Worm (Caenorhabditis elegans): ENCODE measurements around the gene C09F5.3.

Gene C09F5.3

DNA sequence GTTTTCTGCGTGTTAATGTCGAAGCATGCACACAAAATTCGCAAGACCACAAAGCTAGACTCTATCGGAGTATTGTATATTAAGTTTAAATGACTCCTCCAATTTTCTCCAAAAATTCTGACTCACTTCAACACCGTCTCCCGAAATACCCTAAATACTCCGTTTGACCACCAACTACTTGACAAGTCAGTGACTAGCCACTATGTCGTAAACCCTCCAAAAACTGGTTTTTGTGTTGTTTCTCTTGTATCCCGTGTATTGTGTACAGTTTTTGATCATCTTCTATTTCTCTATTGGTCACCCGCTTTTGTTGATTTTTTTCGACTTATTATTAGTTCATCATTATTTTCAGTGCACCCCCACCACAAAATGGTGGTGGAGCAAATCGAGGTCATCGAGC, 6.7 kb downstream of the C09F5.3 start, which contains the start of gene C09F5.1:
TSS of gene C09F5.1 (plus strand) at position 353 of the 400 bp plus-strand sequence.
- TF ChIP-seq pqm-1 (tag; optimal IDR thresholded peaks at IDR 0.05) (no peak), nhr-28 (tag; optimal IDR thresholded peaks at IDR 0.05) (peak; percentile 50)

DNA sequence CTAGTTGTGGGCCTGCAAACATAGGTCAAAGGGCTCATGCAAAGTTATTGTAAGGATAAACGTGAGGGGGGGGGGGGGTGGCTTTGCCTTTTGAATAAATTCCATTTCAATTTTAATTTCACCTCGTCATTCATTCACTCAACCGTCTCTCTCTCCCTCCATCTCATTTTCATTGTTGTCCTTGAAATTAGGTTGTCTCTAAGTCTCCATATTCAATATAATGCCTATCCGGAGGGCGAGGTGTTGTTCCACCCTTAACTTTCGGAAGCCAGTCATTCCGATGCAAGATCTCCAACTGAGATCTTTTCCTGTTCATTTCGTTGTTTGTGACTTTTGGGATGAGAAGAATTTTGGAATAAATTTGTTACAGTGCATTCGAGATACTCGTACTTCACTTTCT, 7.8 kb downstream of the C09F5.3 start:
- TF ChIP-seq nhr-25 (tag; optimal IDR thresholded peaks at IDR 0.05; ENCODE audit: borderline replicate concordance, insufficient read depth) (peak; percentile 23), daf-8 (GFP tag; IDR thresholded peaks at IDR 0.05) (no peak), nhr-111 (GFP tag; optimal IDR thresholded peaks at IDR 0.05) (no peak), Y75B8A.6 (GFP tag; IDR thresholded peaks at IDR 0.05) (no peak), nhr-6 (tag; optimal IDR thresholded peaks at IDR 0.05) (no peak), aha-1 (tag) (peak; percentile 1), rbr-2 (tag; optimal IDR thresholded peaks at IDR 0.05) (no peak), nhr-237 (tag; optimal IDR thresholded peaks at IDR 0.05) (no peak), dmd-8 (GFP tag; IDR thresholded peaks at IDR 0.05) (no peak), ama-1 (optimal IDR thresholded peaks at IDR 0.05) (no peak), unc-39 (tag; optimal IDR thresholded peaks at IDR 0.05) (no peak), egl-27 (tag; optimal IDR thresholded peaks at IDR 0.05) (no peak), mdl-1 (tag; optimal IDR thresholded peaks at IDR 0.05) (no peak), cey-2 (tag; optimal IDR thresholded peaks at IDR 0.05; ENCODE audit: borderline replicate concordance, insufficient read depth) (no peak), ceh-82 (tag; optimal IDR thresholded peaks at IDR 0.05) (no peak), spr-3 (GFP tag; optimal IDR thresholded peaks at IDR 0.05) (no peak), unc-62 (GFP tag; optimal IDR thresholded peaks at IDR 0.05 in 1 of 2) (peak in 1 of 2 experiments; percentile 76), unc-62 (tag; optimal IDR thresholded peaks at IDR 0.05) (no peak), T26A8.4 (GFP tag; IDR thresholded peaks at IDR 0.05) (no peak), snpc-4 (tag; optimal IDR thresholded peaks at IDR 0.05) (no peak), lir-3 (tag; optimal IDR thresholded peaks at IDR 0.05) (no peak)

- TF ChIP-seq F10B5.3 (tag; optimal IDR thresholded peaks at IDR 0.05) = no peak
- no peak for TF ChIP-seq cey-2 (tag; optimal IDR thresholded peaks at IDR 0.05; ENCODE audit: borderline replicate concordance, insufficient read depth)
- TF ChIP-seq unc-130 (GFP tag; optimal IDR thresholded peaks at IDR 0.05) = no peak
- no peak for TF ChIP-seq zag-1 (tag; optimal IDR thresholded peaks at IDR 0.05)
- no peak for TF ChIP-seq daf-8 (GFP tag; IDR thresholded peaks at IDR 0.05)
- TF ChIP-seq php-3 (GFP tag; IDR thresholded peaks at IDR 0.05) = no peak
- TF ChIP-seq lim-7 (GFP tag; IDR thresholded peaks at IDR 0.05) = no peak
- TF ChIP-seq Y5F2A.4 (GFP tag; optimal IDR thresholded peaks at IDR 0.05) = no peak
- no peak for TF ChIP-seq F26F4.8 (GFP tag; conservative IDR thresholded peaks at IDR 0.05)
- no peak for TF ChIP-seq nhr-28 (tag; optimal IDR thresholded peaks at IDR 0.05)
- TF ChIP-seq zip-2 (tag; optimal IDR thresholded peaks at IDR 0.05) = no peak
- no peak for TF ChIP-seq spr-3 (GFP tag; optimal IDR thresholded peaks at IDR 0.05)
These were observed 8.4 kb downstream of the C09F5.3 start for ce11 chrIII:656660-657059.

DNA sequence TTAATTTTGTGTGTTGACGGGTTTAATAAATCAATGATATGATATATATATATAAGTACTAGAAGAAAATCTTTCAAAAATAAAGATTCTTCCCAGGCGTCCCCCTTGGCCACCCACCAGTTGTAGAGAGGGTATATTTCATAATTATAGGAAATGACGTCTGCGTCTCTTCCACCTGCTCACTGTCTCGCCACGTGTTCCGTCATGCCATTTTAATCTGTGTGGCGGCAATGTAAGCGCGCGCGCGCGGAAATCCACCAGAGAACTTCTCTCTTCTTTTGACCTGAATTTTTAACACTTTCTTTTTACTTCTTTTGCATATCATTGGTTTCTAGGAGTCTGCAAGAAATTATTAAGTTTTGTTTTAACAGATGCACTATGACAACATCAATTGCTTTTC, 10.7 kb downstream of the C09F5.3 start:
- TF ChIP-seq mxl-3 (GFP tag; optimal IDR thresholded peaks at IDR 0.05) = peak; percentile 42
- no peak for TF ChIP-seq dmd-8 (GFP tag; IDR thresholded peaks at IDR 0.05)
- TF ChIP-seq ceh-28 (tag; optimal IDR thresholded peaks at IDR 0.05) = no peak
- peak; percentile 76 for TF ChIP-seq hlh-30 (tag; optimal IDR thresholded peaks at IDR 0.05; ENCODE audit: insufficient read depth)
- no peak for TF ChIP-seq nhr-10 (tag; optimal IDR thresholded peaks at IDR 0.05)
- 0 out of 2 replicates have a peak, but pooled peaks have one; percentile 46 for TF ChIP-seq madf-9 (GFP tag; conservative IDR thresholded peaks at IDR 0.05)
- TF ChIP-seq mdl-1 (tag; optimal IDR thresholded peaks at IDR 0.05) = peak in 1 of 2 experiments; percentile 21

DNA sequence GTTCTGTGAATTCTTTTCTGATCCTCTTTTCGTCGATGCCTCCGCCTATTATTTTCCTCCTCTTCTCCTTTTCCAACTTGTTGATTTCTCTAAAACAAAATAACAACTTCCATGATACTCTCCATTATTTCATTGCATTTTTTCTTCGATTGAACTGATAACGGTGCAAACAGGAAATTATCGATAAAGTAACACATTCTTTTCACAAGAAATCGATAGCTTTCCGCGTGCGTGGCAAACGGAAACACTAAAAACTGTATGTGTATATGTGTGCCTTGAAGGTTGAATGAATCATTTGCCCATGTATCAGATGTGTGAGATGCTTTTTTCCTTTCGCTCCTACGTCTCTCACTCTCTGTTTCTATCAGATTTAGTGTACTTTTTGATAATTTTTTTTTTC, 13.5 kb downstream of the C09F5.3 start:
- peak; percentile 78 for TF ChIP-seq nhr-28 (tag; optimal IDR thresholded peaks at IDR 0.05)
- TF ChIP-seq pha-4 (GFP tag; IDR thresholded peaks at IDR 0.05) = no peak
- peak; percentile 31 for TF ChIP-seq pha-4 (tag; optimal IDR thresholded peaks at IDR 0.05)
- no peak for TF ChIP-seq Y48G9A.11 (GFP tag; IDR thresholded peaks at IDR 0.05)
- TF ChIP-seq hlh-30 (tag; optimal IDR thresholded peaks at IDR 0.05; ENCODE audit: insufficient read depth) = peak; percentile 45
- TF ChIP-seq lsy-2 (tag; optimal IDR thresholded peaks at IDR 0.05) = peak in 1 of 2 experiments; percentile 6
- no peak for TF ChIP-seq daf-16 (GFP tag; optimal IDR thresholded peaks at IDR 0.05)
- TF ChIP-seq daf-16 (tag; optimal IDR thresholded peaks at IDR 0.05) = peak; percentile 91
- peak; percentile 6 for TF ChIP-seq ceh-28 (tag; optimal IDR thresholded peaks at IDR 0.05)
- TF ChIP-seq nhr-42 (GFP tag; IDR thresholded peaks at IDR 0.05) = no peak
- TF ChIP-seq nhr-6 (tag; optimal IDR thresholded peaks at IDR 0.05) = peak; percentile 14
- peak; percentile 36 for TF ChIP-seq mes-2 (tag; optimal IDR thresholded peaks at IDR 0.05; ENCODE audit: poor library complexity, severe bottlenecking)
- 0 out of 2 replicates have a peak, but pooled peaks have one; percentile 14 for TF ChIP-seq php-3 (GFP tag; IDR thresholded peaks at IDR 0.05)
- TF ChIP-seq lin-1 (GFP tag; IDR thresholded peaks at IDR 0.05) = no peak
- peak; percentile 45 for TF ChIP-seq dmd-6 (GFP tag; IDR thresholded peaks at IDR 0.05)
- peak; percentile 88 for TF ChIP-seq pqm-1 (tag; optimal IDR thresholded peaks at IDR 0.05)
